Fruit fly (Drosophila melanogaster) whole organism, embryonic: Measurements from ENCODE around the gene CG5758.
A peak's percentile ranks its signal among the peaks of the same experiment; 100 is the strongest.

Source experiments
- Bteb2 ChIP-seq: fragments of 200-800 bp; sonication (Bioruptor generic); optimal IDR thresholded peaks from 2 replicates; lab custom pipeline; 2016; ENCODE audit warnings: missing biosample characterization, missing genetic modification characterization
- CG1024 ChIP-seq: fragments of 200-800 bp; sonication (Bioruptor generic); IDR thresholded peaks from 2 replicates; pipeline ENCODE4 v1.3.6; 2022; ENCODE audit warnings: missing biosample characterization, missing genetic modification characterization
- CG10321 ChIP-seq: fragments of 200-800 bp; sonication (Bioruptor generic); IDR thresholded peaks from 2 replicates; pipeline ENCODE4 v1.3.6; 2022; ENCODE audit warnings: missing biosample characterization, missing genetic modification characterization
- CG10543 ChIP-seq: fragments of 200-800 bp; sonication (Bioruptor generic); optimal IDR thresholded peaks from 3 replicates; lab custom pipeline; 2017; ENCODE audit warnings: missing biosample characterization, mild to moderate bottlenecking, missing genetic modification characterization, moderate library complexity
- CG12071 ChIP-seq: fragments of 200-800 bp; sonication (Bioruptor generic); optimal IDR thresholded peaks from 3 replicates; lab custom pipeline; 2018; ENCODE audit warnings: missing biosample characterization, mild to moderate bottlenecking, missing genetic modification characterization
- CG1233 ChIP-seq: fragments of 200-800 bp; sonication (Bioruptor generic); optimal IDR thresholded peaks from 4 replicates; lab custom pipeline; 2018; ENCODE audit warnings: missing biosample characterization, mild to moderate bottlenecking, missing genetic modification characterization
- CG12659 ChIP-seq: fragments of 200-800 bp; sonication (Bioruptor generic); optimal IDR thresholded peaks from 3 replicates; lab custom pipeline; 2017; ENCODE audit warnings: mild to moderate bottlenecking, missing biosample characterization, missing genetic modification reagents, missing genetic modification characterization
- CG12769 ChIP-seq: fragments of 200-800 bp; sonication (Bioruptor generic); optimal IDR thresholded peaks from 2 replicates; lab custom pipeline; 2019; ENCODE audit warnings: missing biosample characterization, mild to moderate bottlenecking, missing genetic modification characterization, moderate library complexity
- CG14860 ChIP-seq: fragments of 200-800 bp; sonication (Bioruptor generic); IDR thresholded peaks from 3 replicates; pipeline ENCODE4 v1.3.6; 2022; ENCODE audit warnings: missing biosample characterization, missing genetic modification characterization; ENCODE audit not compliant: partially characterized antibody
- CG1603 ChIP-seq: fragments of 200-800 bp; sonication (Bioruptor generic); optimal IDR thresholded peaks from 2 replicates; lab custom pipeline; 2019; ENCODE audit warnings: missing biosample characterization, mild to moderate bottlenecking, missing genetic modification characterization, moderate library complexity
- CG17328 ChIP-seq: fragments of 200-800 bp; sonication (Bioruptor generic); IDR thresholded peaks from 2 replicates; pipeline ENCODE4 v1.3.6; 2022; ENCODE audit warnings: missing biosample characterization, missing genetic modification characterization
- CG17361 ChIP-seq: fragments of 200-800 bp; sonication (Bioruptor generic); IDR thresholded peaks from 3 replicates; pipeline ENCODE4 v1.3.6; 2022; ENCODE audit warnings: missing biosample characterization, missing genetic modification characterization
- CG17385 ChIP-seq: fragments of 200-800 bp; sonication (Bioruptor generic); optimal IDR thresholded peaks from 3 replicates; lab custom pipeline; 2018; ENCODE audit warnings: missing biosample characterization, mild to moderate bottlenecking, missing genetic modification characterization
- CG18619 ChIP-seq: fragments of 200-800 bp; sonication (Bioruptor generic); optimal IDR thresholded peaks from 3 replicates; lab custom pipeline; 2017; ENCODE audit warnings: missing biosample characterization, mild to moderate bottlenecking, missing genetic modification characterization
- CG2120 ChIP-seq: fragments of 200-800 bp; sonication (Bioruptor generic); optimal IDR thresholded peaks from 3 replicates; lab custom pipeline; 2016; ENCODE audit warnings: missing biosample characterization, missing genetic modification characterization
- CG2202 ChIP-seq: fragments of 200-800 bp; sonication (Bioruptor generic); optimal IDR thresholded peaks from 2 replicates; lab custom pipeline; 2018; ENCODE audit warnings: missing biosample characterization, mild to moderate bottlenecking, missing genetic modification characterization
- CG31365 ChIP-seq: fragments of 200-800 bp; sonication (Bioruptor generic); optimal IDR thresholded peaks from 2 replicates; lab custom pipeline; 2018; ENCODE audit warnings: missing biosample characterization, mild to moderate bottlenecking, missing genetic modification characterization
- CG3163 ChIP-seq: fragments of 200-800 bp; sonication (Bioruptor generic); optimal IDR thresholded peaks from 3 replicates; lab custom pipeline; 2016; ENCODE audit warnings: missing biosample characterization, missing genetic modification characterization
- CG33213 ChIP-seq: fragments of 200-800 bp; sonication (Bioruptor generic); optimal IDR thresholded peaks from 3 replicates; lab custom pipeline; 2016; ENCODE audit warnings: missing biosample characterization, missing genetic modification characterization
- CG6689 ChIP-seq: fragments of 200-800 bp; sonication (Bioruptor generic); IDR thresholded peaks from 2 replicates; pipeline ENCODE4 v1.3.6; 2022; ENCODE audit warnings: missing biosample characterization, missing genetic modification characterization
- CG7839 ChIP-seq: fragments of 200-800 bp; sonication (Bioruptor generic); optimal IDR thresholded peaks from 3 replicates; lab custom pipeline; 2018; ENCODE audit warnings: missing biosample characterization, mild to moderate bottlenecking, missing genetic modification characterization, moderate library complexity
- CG9817 ChIP-seq: fragments of 200-800 bp; sonication (Bioruptor generic); optimal IDR thresholded peaks from 2 replicates; lab custom pipeline; 2018; ENCODE audit warnings: missing biosample characterization, mild to moderate bottlenecking, missing genetic modification characterization, moderate library complexity
- Dbx ChIP-seq: fragments of 200-800 bp; sonication (Bioruptor generic); IDR thresholded peaks from 3 replicates; pipeline ENCODE4 v1.3.6; 2022; ENCODE audit warnings: missing biosample characterization, missing genetic modification characterization
- Dfd ChIP-seq, 2 experiments: fragments of >200 bp; optimal IDR thresholded peaks; 2 replicates each; lab custom pipeline; 2017; ENCODE audit warnings: missing biosample characterization in 2 of 2, missing genetic modification characterization in 2 of 2
- E2f1 ChIP-seq: fragments of 200-800 bp; sonication (Bioruptor generic); IDR thresholded peaks from 2 replicates; pipeline ENCODE4 v1.3.6; 2022; ENCODE audit warnings: missing biosample characterization, missing genetic modification characterization
- Eip74EF ChIP-seq, 2 experiments: fragments of 200-800 bp in 1 of 2; fragments of >200 bp in 1 of 2; sonication (Bioruptor generic) in 1 of 2; optimal IDR thresholded peaks; 2 replicates each; lab custom pipeline; 2017 to 2019; ENCODE audit warnings: missing biosample characterization in 2 of 2, missing genetic modification characterization in 2 of 2, mild to moderate bottlenecking in 1 of 2, moderate library complexity in 1 of 2
- Fer1 ChIP-seq: fragments of 200-800 bp; sonication (Bioruptor generic); optimal IDR thresholded peaks from 2 replicates; lab custom pipeline; 2017; ENCODE audit warnings: missing biosample characterization, mild to moderate bottlenecking, missing genetic modification characterization
- Fer3 ChIP-seq: fragments of 200-800 bp; sonication (Bioruptor generic); optimal IDR thresholded peaks from 2 replicates; lab custom pipeline; 2018; ENCODE audit warnings: missing biosample characterization, mild to moderate bottlenecking, missing genetic modification characterization, moderate library complexity
- HmgZ ChIP-seq: fragments of 200-800 bp; sonication (Bioruptor generic); optimal IDR thresholded peaks from 2 replicates; lab custom pipeline; 2018; ENCODE audit warnings: missing biosample characterization, mild to moderate bottlenecking, missing genetic modification characterization
- Jarid2 ChIP-seq: fragments of 200-800 bp; sonication (Bioruptor generic); optimal IDR thresholded peaks from 3 replicates; lab custom pipeline; 2017; ENCODE audit warnings: mild to moderate bottlenecking, missing biosample characterization, missing genetic modification reagents, missing genetic modification characterization
- Mad ChIP-seq: fragments of 200-800 bp; sonication (Bioruptor generic); optimal IDR thresholded peaks from 2 replicates; lab custom pipeline; 2016; ENCODE audit warnings: missing biosample characterization, missing genetic modification characterization
- Med ChIP-seq: fragments of 200-800 bp; sonication (Bioruptor generic); peaks from one replicate; lab custom pipeline; 2016; ENCODE audit warnings: missing biosample characterization, missing genetic modification characterization, mild to moderate bottlenecking, inconsistent platforms, moderate library complexity
- Meics ChIP-seq: fragments of 200-800 bp; sonication (Bioruptor generic); optimal IDR thresholded peaks from 2 replicates; lab custom pipeline; 2017; ENCODE audit warnings: missing biosample characterization, mild to moderate bottlenecking, missing genetic modification characterization
- Pdp1 ChIP-seq, 2 experiments: fragments of 200-800 bp; sonication (Bioruptor generic); optimal IDR thresholded peaks; 3 replicates each; lab custom pipeline; 2016; ENCODE audit warnings: missing biosample characterization in 2 of 2, missing genetic modification characterization in 2 of 2, mild to moderate bottlenecking in 1 of 2, moderate library complexity in 1 of 2
- Ptx1 ChIP-seq: fragments of 200-800 bp; sonication (Bioruptor generic); IDR thresholded peaks from 2 replicates; pipeline ENCODE4 v1.3.6; 2022; ENCODE audit warnings: missing biosample characterization, missing genetic modification characterization
- ato ChIP-seq: fragments of 200-800 bp; sonication (Bioruptor generic); IDR thresholded peaks from 2 replicates; pipeline ENCODE4 v1.3.6; 2022; ENCODE audit warnings: missing biosample characterization, missing genetic modification characterization; ENCODE audit not compliant: partially characterized antibody
- bsh ChIP-seq, 2 experiments: fragments of 200-800 bp; sonication (Bioruptor generic); optimal IDR thresholded peaks; 2 replicates each; lab custom pipeline; 2017 to 2018; ENCODE audit warnings: mild to moderate bottlenecking in 2 of 2, missing biosample characterization in 2 of 2, missing genetic modification characterization in 2 of 2, moderate library complexity in 1 of 2
- chif ChIP-seq, 2 experiments: fragments of 200-800 bp; sonication (Bioruptor generic); optimal IDR thresholded peaks; 3 replicates each; lab custom pipeline; 2016; ENCODE audit warnings: missing biosample characterization in 2 of 2, missing genetic modification characterization in 2 of 2
- chinmo ChIP-seq: fragments of 200-800 bp; sonication (Bioruptor generic); IDR thresholded peaks from 4 replicates; pipeline ENCODE4 v1.3.6; 2022; ENCODE audit warnings: missing biosample characterization, missing genetic modification characterization; ENCODE audit not compliant: partially characterized antibody
- en ChIP-seq: fragments of 200-800 bp; sonication (Bioruptor generic); optimal IDR thresholded peaks from 2 replicates; lab custom pipeline; 2016; ENCODE audit warnings: missing biosample characterization, missing genetic modification characterization
- ewg ChIP-seq: fragments of 200-800 bp; sonication (Bioruptor generic); optimal IDR thresholded peaks from 3 replicates; lab custom pipeline; 2017; ENCODE audit warnings: mild to moderate bottlenecking, missing biosample characterization, missing genetic modification reagents, missing genetic modification characterization
- fru ChIP-seq: fragments of >200 bp; optimal IDR thresholded peaks from 2 replicates; lab custom pipeline; 2017
- mam ChIP-seq: fragments of 200-800 bp; sonication (Bioruptor generic); optimal IDR thresholded peaks from 3 replicates; lab custom pipeline; 2016; ENCODE audit warnings: missing biosample characterization, missing genetic modification characterization
- mirr ChIP-seq: fragments of 200-800 bp; sonication (Bioruptor generic); optimal IDR thresholded peaks from 3 replicates; lab custom pipeline; 2018; ENCODE audit warnings: missing biosample characterization, mild to moderate bottlenecking, missing genetic modification characterization
- otp ChIP-seq: fragments of 200-800 bp; sonication (Bioruptor generic); IDR thresholded peaks from 3 replicates; pipeline ENCODE4, ENCODE4 v1.3.6; 2022; ENCODE audit warnings: missing biosample characterization, missing genetic modification characterization
- pan ChIP-seq, 4 experiments: fragments of >200 bp in 3 of 4; fragments of 200-800 bp in 1 of 4; sonication (Bioruptor generic) in 1 of 4; optimal IDR thresholded peaks in 3 of 4; IDR thresholded peaks in 1 of 4; 2 replicates each; pipeline versions ENCODE4 v1.3.6 to Lab custom; 2017 to 2022; ENCODE audit warnings: missing biosample characterization in 2 of 4, missing genetic modification characterization in 2 of 4, mixed read lengths in 1 of 4
- pnt ChIP-seq: fragments of 200-800 bp; sonication (Bioruptor generic); optimal IDR thresholded peaks from 3 replicates; lab custom pipeline; 2016; ENCODE audit warnings: missing biosample characterization, missing genetic modification characterization
- sug ChIP-seq: fragments of 200-800 bp; optimal IDR thresholded peaks from 2 replicates; lab custom pipeline; 2019; ENCODE audit warnings: missing biosample characterization, mild to moderate bottlenecking, missing genetic modification characterization, moderate library complexity
- vvl ChIP-seq: fragments of 200-800 bp; sonication (Bioruptor generic); IDR thresholded peaks from 2 replicates; pipeline ENCODE4 v1.3.6; 2022; ENCODE audit warnings: missing biosample characterization, missing genetic modification characterization

The CG5758 gene

DNA sequence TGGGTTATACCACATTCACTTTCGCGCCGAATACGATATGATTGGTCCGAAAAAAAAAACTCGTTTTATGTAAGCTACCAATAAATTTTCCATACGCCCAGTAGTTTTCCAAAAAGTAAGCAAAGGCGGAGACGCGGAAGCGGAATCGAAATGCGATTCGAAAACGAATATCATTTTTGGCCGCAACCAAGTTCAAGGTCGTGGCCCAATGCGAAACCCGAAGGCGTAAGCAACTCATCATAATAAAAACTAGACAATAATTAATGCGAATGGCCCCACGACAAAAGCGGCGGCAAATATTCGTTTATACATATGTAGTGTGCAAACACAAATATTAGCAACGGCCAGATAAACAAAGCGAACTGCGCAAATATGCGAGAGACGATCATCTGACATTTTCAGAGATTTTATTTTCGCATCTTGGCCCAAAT, 16.6 kb downstream of the CG5758 start (continued):
- TF ChIP-seq vvl (GFP tag; lab: Robert Waterston, UW) (peak; percentile 35; the same call in 1 of the 2 replicates), otp (0 out of 3 replicates have a peak, but pooled peaks have one; percentile 10), CG17361 (GFP tag; lab: Robert Waterston, UW) (no peak), CG18619 (GFP tag; lab: Kevin White, UChicago) (peak; percentile 48), CG3163 (GFP tag; lab: Kevin White, UChicago) (peak; percentile 14), CG2202 (no peak), Fer1 (GFP tag; lab: Kevin White, UChicago) (peak; percentile 45), pnt (GFP tag; lab: Kevin White, UChicago) (no peak), Eip74EF (GFP tag; optimal IDR thresholded peaks at IDR 0.05; lab: Kevin White, UChicago) (peak in 1 of 2 experiments; percentile 99), CG7839 (tag; lab: Kevin White, UChicago) (no peak), Med (GFP tag; lab: Kevin White, UChicago) (peak; percentile 93), CG9817 (tag; lab: Kevin White, UChicago) (peak; percentile 28), mirr (GFP tag; lab: Kevin White, UChicago) (peak; percentile 2), Dbx (GFP tag; lab: Robert Waterston, UW) (0 out of 3 replicates have a peak, but pooled peaks have one; percentile 52), Bteb2 (GFP tag; lab: Kevin White, UChicago) (peak; percentile 62), CG12071 (peak; percentile 64), HmgZ (tag; lab: Kevin White, UChicago) (peak; percentile 12), ewg (GFP tag; lab: Kevin White, UChicago) (no peak), fru (lab: Kevin White, UChicago) (no peak), pan (optimal IDR thresholded peaks at IDR 0.05; lab: Kevin White, UChicago) (no peak), pan (GFP tag; optimal IDR thresholded peaks at IDR 0.05 in 1 of 2, IDR thresholded peaks at IDR 0.05 in 1 of 2) (peak in 1 of 2 experiments; percentile 16), CG1024 (GFP tag; lab: Robert Waterston, UW) (no peak), CG17328 (GFP tag; lab: Robert Waterston, UW) (0 out of 2 replicates have a peak, but pooled peaks have one; percentile 6), CG10321 (GFP tag; lab: Robert Waterston, UW) (peak; percentile 44; the same call in 1 of the 2 replicates), CG10543 (GFP tag; lab: Kevin White, UChicago) (peak; percentile 81), CG33213 (GFP tag; lab: Kevin White, UChicago) (no peak), Meics (peak; percentile 72), en (GFP tag; lab: Kevin White, UChicago) (no peak), CG17385 (GFP tag; lab: Kevin White, UChicago) (peak; percentile 21), mam (GFP tag; lab: Kevin White, UChicago) (peak; percentile 23), CG31365 (tag; lab: Kevin White, UChicago) (peak; percentile 9), CG6689 (GFP tag; lab: Robert Waterston, UW) (no peak), Fer3 (peak; percentile 52), Pdp1 (GFP tag; optimal IDR thresholded peaks at IDR 0.05; lab: Kevin White, UChicago) (peak in 1 of 2 experiments; percentile 86), CG14860 (GFP tag; lab: Robert Waterston, UW) (no peak), Mad (GFP tag; lab: Kevin White, UChicago) (peak; percentile 13), CG12659 (peak; percentile 27), E2f1 (GFP tag; lab: Robert Waterston, UW) (no peak), ato (GFP tag; lab: Robert Waterston, UW) (no peak), sug (tag; lab: Kevin White, UChicago) (peak; percentile 47), CG1233 (GFP tag; lab: Kevin White, UChicago) (peak; percentile 42), bsh (GFP tag; optimal IDR thresholded peaks at IDR 0.05; lab: Kevin White, UChicago) (no peak), CG1603 (tag; lab: Kevin White, UChicago) (no peak), chinmo (GFP tag; lab: Robert Waterston, UW) (peak; percentile 87; the same call in 3 of the 4 replicates), Dfd (GFP tag; optimal IDR thresholded peaks at IDR 0.05; lab: Kevin White, UChicago) (no peak), Ptx1 (GFP tag; lab: Robert Waterston, UW) (no peak), CG2120 (peak; percentile 67), chif (GFP tag; optimal IDR thresholded peaks at IDR 0.05; lab: Kevin White, UChicago) (peak in 1 of 2 experiments; percentile 17), Jarid2 (GFP tag; lab: Kevin White, UChicago) (no peak), CG12769 (tag; lab: Kevin White, UChicago) (peak; percentile 85)
